Fruit fly (Drosophila melanogaster): ENCODE results near the gene CG1105.

CG1105 gene

DNA sequence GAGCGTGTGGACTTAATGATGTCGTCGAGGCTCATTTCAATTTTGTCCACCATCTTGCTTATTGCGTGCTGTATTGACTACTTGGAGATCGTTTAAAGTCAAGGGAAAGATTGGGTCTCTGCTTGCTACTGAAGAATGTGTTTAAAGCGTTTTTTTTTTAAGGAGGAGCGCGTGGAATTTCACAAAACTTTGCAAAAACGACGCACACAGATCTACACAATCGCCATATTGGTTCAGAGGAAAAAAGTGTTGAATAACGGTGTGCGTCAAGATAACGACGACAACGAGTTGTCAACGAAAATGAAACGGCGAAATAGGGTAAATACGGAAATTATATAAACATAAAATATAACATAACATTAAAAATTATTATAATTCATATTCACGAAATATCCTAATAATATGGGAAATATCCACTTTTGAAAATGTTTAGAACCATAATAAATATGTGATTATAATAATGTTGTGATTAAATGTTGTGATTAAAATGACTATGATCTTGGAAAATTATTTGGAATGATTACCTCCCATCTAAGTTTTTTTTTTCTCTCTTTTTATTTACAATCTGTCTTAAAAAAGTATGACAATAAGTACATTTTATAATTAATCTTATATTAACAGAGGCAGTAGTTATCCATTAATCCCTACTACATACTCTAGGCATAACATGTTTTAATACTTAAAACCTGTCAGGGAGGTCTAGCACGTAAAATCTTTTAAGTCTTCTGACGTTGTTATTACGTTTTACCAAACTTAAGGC is 13.4 kb upstream of the CG1105 start, which contains the start of gene Ref1 (continued):
- TF ChIP-seq tll (GFP tag; optimal IDR thresholded peaks at IDR 0.05) (no peak), bcd (GFP tag; optimal IDR thresholded peaks at IDR 0.05) (no peak), CG34422 (GFP tag; IDR thresholded peaks at IDR 0.05) (no peak), pfk (GFP tag; optimal IDR thresholded peaks at IDR 0.05) (peak; percentile 92), CG1529 (GFP tag; optimal IDR thresholded peaks at IDR 0.05) (no peak), dmrt11E (tag; optimal IDR thresholded peaks at IDR 0.05) (peak; percentile 17), ap (GFP tag; IDR thresholded peaks at IDR 0.05) (no peak), HLHmδ (GFP tag; optimal IDR thresholded peaks at IDR 0.05) (no peak), MESR4 (GFP tag; optimal IDR thresholded peaks at IDR 0.05) (peak; percentile 94), CG34224 (GFP tag; IDR thresholded peaks at IDR 0.05; ENCODE audit: partially characterized antibody) (no peak), row (GFP tag; IDR thresholded peaks at IDR 0.05) (peak; percentile 77), CG32532 (GFP tag; IDR thresholded peaks at IDR 0.05) (no peak), CG4328 (GFP tag; optimal IDR thresholded peaks at IDR 0.05) (no peak), prd (optimal IDR thresholded peaks at IDR 0.05) (no peak), prd (GFP tag; IDR thresholded peaks at IDR 0.05) (no peak), wek (GFP tag; optimal IDR thresholded peaks at IDR 0.05) (no peak), NC2α (GFP tag; optimal IDR thresholded peaks at IDR 0.05) (no peak), Hey (tag; optimal IDR thresholded peaks at IDR 0.05) (no peak), CG1024 (GFP tag; IDR thresholded peaks at IDR 0.05) (peak; percentile 93), kah (GFP tag; optimal IDR thresholded peaks at IDR 0.05) (no peak), CG30020 (tag; optimal IDR thresholded peaks at IDR 0.05) (peak; percentile 98), grau (tag; optimal IDR thresholded peaks at IDR 0.05) (peak; percentile 4), Bdp1 (GFP tag; optimal IDR thresholded peaks at IDR 0.05) (no peak), Dek (tag; optimal IDR thresholded peaks at IDR 0.05) (no peak), Hr51 (GFP tag; optimal IDR thresholded peaks at IDR 0.05) (no peak), CG16813 (GFP tag; IDR thresholded peaks at IDR 0.05; ENCODE audit: partially characterized antibody) (no peak), CG14710 (tag; optimal IDR thresholded peaks at IDR 0.05) (peak; percentile 29), pzg (GFP tag; optimal IDR thresholded peaks at IDR 0.05) (peak; percentile 53), HmgD (GFP tag; optimal IDR thresholded peaks at IDR 0.05) (no peak), CG9215 (GFP tag; IDR thresholded peaks at IDR 0.05) (no peak), Vsx1 (GFP tag; optimal IDR thresholded peaks at IDR 0.05) (no peak), oc (tag; optimal IDR thresholded peaks at IDR 0.05) (no peak), B-H1 (GFP tag; IDR thresholded peaks at IDR 0.05) (no peak), CG8290 (GFP tag; optimal IDR thresholded peaks at IDR 0.05) (peak; percentile 76), CG8290 (tag; optimal IDR thresholded peaks at IDR 0.05) (peak in 1 of 2 experiments; percentile 24), ken (GFP tag; IDR thresholded peaks at IDR 0.05) (no peak), CTCF (GFP tag; optimal IDR thresholded peaks at IDR 0.05) (no peak), CG31441 (GFP tag; IDR thresholded peaks at IDR 0.05) (no peak), PHDP (tag; optimal IDR thresholded peaks at IDR 0.05) (no peak), BtbVII (GFP tag; optimal IDR thresholded peaks at IDR 0.05) (no peak), mld (GFP tag; IDR thresholded peaks at IDR 0.05; ENCODE audit: partially characterized antibody) (no peak), bbx (GFP tag; IDR thresholded peaks at IDR 0.05; ENCODE audit: partially characterized antibody) (no peak), danr (GFP tag; IDR thresholded peaks at IDR 0.05) (no peak), MBD-R2 (GFP tag; IDR thresholded peaks at IDR 0.05) (peak; percentile 39; the same call in 1 of the 2 replicates), Fer3 (tag; optimal IDR thresholded peaks at IDR 0.05) (no peak), Bteb2 (GFP tag; optimal IDR thresholded peaks at IDR 0.05) (no peak), bsh (GFP tag; optimal IDR thresholded peaks at IDR 0.05) (no peak), ci (GFP tag; IDR thresholded peaks at IDR 0.05) (no peak), phol (tag; optimal IDR thresholded peaks at IDR 0.05) (peak; percentile 100), Opbp (GFP tag; IDR thresholded peaks at IDR 0.05; ENCODE audit: partially characterized antibody) (0 out of 3 replicates have a peak, but pooled peaks have one; percentile 12)
